Worm (Caenorhabditis elegans): ENCODE results near the gene F57G9.7.

ce11 chrII:12348957-12349356 lies 48.6 kb downstream of the F57G9.7 start:
- TF ChIP-seq ztf-23 (GFP tag; IDR thresholded peaks at IDR 0.05) (no peak), flt-1 (GFP tag; IDR thresholded peaks at IDR 0.05) (no peak), klf-2 (GFP tag; conservative IDR thresholded peaks at IDR 0.05) (no peak)

All from whole organism, midembryonic.